Worm (Caenorhabditis elegans) whole organism, L1 larva: ENCODE data around the gene eat-3.

Source experiments
- aly-2 ChIP-seq: fragments of 150-350 bp; optimal IDR thresholded peaks from 2 replicates; lab custom pipeline; 2014; ENCODE audit warnings: missing biosample characterization, missing genetic modification characterization
- ceh-8 ChIP-seq: fragments of 200-800 bp; sonication (Bioruptor generic); optimal IDR thresholded peaks from 2 replicates; lab custom pipeline; 2018; ENCODE audit warnings: mild to moderate bottlenecking, missing genetic modification characterization, moderate library complexity, missing compliant biosample characterization
- mep-1 ChIP-seq: fragments of 150-350 bp; optimal IDR thresholded peaks from 2 replicates; lab custom pipeline; 2014; ENCODE audit warnings: missing biosample characterization, missing genetic modification characterization
- nhr-19 ChIP-seq: fragments of 200-800 bp; sonication (Bioruptor generic); conservative IDR thresholded peaks from 2 replicates; pipeline ENCODE4 v1.3.6; 2022; ENCODE audit warnings: missing genetic modification characterization, missing compliant biosample characterization
- nhr-90 ChIP-seq: sonication (generic microtip); optimal IDR thresholded peaks from 2 replicates; lab custom pipeline; 2016; ENCODE audit warnings: mild to moderate bottlenecking, missing genetic modification characterization, missing compliant biosample characterization; ENCODE audit not compliant: poor library complexity
- snpc-4 ChIP-seq: fragments of 150-350 bp; optimal IDR thresholded peaks from 2 replicates; lab custom pipeline; 2014; ENCODE audit warnings: missing biosample characterization, missing genetic modification characterization
- unc-62 ChIP-seq: fragments of 150-350 bp; optimal IDR thresholded peaks from 2 replicates; lab custom pipeline; 2014; ENCODE audit warnings: missing biosample characterization, missing genetic modification reagents, missing genetic modification characterization
- ztf-11 ChIP-seq, 2 experiments: sonication (generic microtip); optimal IDR thresholded peaks; 2 replicates each; lab custom pipeline; 2016 to 2017; ENCODE audit warnings: missing genetic modification characterization in 2 of 2, missing biosample characterization in 1 of 2, missing compliant biosample characterization in 1 of 2

DNA sequence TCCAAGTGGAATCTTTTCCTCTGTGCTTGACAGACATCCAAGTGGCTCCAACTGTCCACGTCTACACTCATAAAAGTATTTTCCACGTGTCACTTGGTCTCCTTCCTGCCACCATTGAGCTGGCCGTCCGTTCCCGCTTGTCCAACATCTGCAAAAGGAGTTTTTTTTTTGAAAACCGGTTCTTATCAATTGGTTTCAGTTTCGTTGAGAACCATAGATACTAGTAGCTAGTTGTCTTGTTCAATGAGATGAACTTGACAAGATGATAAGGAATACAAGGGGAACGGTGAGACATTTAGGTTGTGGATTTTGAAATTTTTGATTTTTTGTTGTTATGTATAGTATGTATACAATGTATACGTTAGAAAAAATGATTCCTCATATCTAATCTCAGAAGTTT, 21.1 kb downstream of the eat-3 start:
- TF ChIP-seq nhr-19 (no peak), snpc-4 (tag; lab: Kevin White, UChicago) (no peak), nhr-90 (tag; lab: Kevin White, UChicago) (no peak), unc-62 (GFP tag; lab: Kevin White, UChicago) (no peak), aly-2 (tag; lab: Kevin White, UChicago) (no peak), mep-1 (tag; lab: Kevin White, UChicago) (no peak), ztf-11 (tag; optimal IDR thresholded peaks at IDR 0.05; lab: Kevin White, UChicago) (no peak), ceh-8 (no peak)
